Fruit fly (Drosophila melanogaster) whole organism, prepupa: ENCODE measurements around the gene Gbs-76A.

ENCODE experiments used
- CG10631 ChIP-seq: fragments of 200-800 bp; sonication (Bioruptor generic); optimal IDR thresholded peaks from 2 replicates; lab custom pipeline; 2016; ENCODE audit warnings: missing biosample characterization, missing genetic modification characterization
- CG10669 ChIP-seq: fragments of 200-800 bp; sonication (Bioruptor generic); optimal IDR thresholded peaks from 3 replicates; lab custom pipeline; 2018; ENCODE audit warnings: missing biosample characterization, mild to moderate bottlenecking, missing genetic modification characterization, moderate library complexity
- CG15336 ChIP-seq: fragments of 200-800 bp; sonication (Bioruptor generic); IDR thresholded peaks from 2 replicates; pipeline ENCODE4 v1.3.6; 2022; ENCODE audit warnings: missing biosample characterization, missing genetic modification characterization
- CG1621 ChIP-seq: fragments of 200-800 bp; sonication (Bioruptor generic); optimal IDR thresholded peaks from 3 replicates; lab custom pipeline; 2018; ENCODE audit warnings: missing biosample characterization, mild to moderate bottlenecking, missing genetic modification characterization
- CG4318 ChIP-seq: fragments of 200-800 bp; sonication (Bioruptor generic); optimal IDR thresholded peaks from 3 replicates; lab custom pipeline; 2017; ENCODE audit warnings: missing biosample characterization, mild to moderate bottlenecking, missing genetic modification characterization
- CG6163 ChIP-seq: fragments of 200-800 bp; sonication (Bioruptor generic); IDR thresholded peaks from 3 replicates; pipeline ENCODE4 v1.3.6; 2022; ENCODE audit warnings: missing biosample characterization, missing genetic modification characterization
- CG6276 ChIP-seq: fragments of 200-800 bp; sonication (Bioruptor generic); optimal IDR thresholded peaks from 2 replicates; lab custom pipeline; 2017; ENCODE audit warnings: missing biosample characterization, mild to moderate bottlenecking, missing genetic modification characterization
- CG6792 ChIP-seq: fragments of 200-800 bp; sonication (Bioruptor generic); optimal IDR thresholded peaks from 3 replicates; lab custom pipeline; 2016; ENCODE audit warnings: missing biosample characterization, missing genetic modification characterization
- CG7368 ChIP-seq: fragments of 200-800 bp; sonication (Bioruptor generic); optimal IDR thresholded peaks from 3 replicates; lab custom pipeline; 2016; ENCODE audit warnings: missing biosample characterization, missing genetic modification characterization
- CG8319 ChIP-seq: fragments of 200-800 bp; sonication (Bioruptor generic); optimal IDR thresholded peaks from 3 replicates; lab custom pipeline; 2016; ENCODE audit warnings: missing biosample characterization, missing genetic modification characterization
- CG8632 ChIP-seq: fragments of 200-800 bp; sonication (Bioruptor generic); optimal IDR thresholded peaks from 3 replicates; lab custom pipeline; 2016; ENCODE audit warnings: missing biosample characterization, missing genetic modification characterization
- Eip93F ChIP-seq: fragments of 200-800 bp; sonication (Bioruptor generic); optimal IDR thresholded peaks from 2 replicates; lab custom pipeline; 2016; ENCODE audit warnings: missing biosample characterization, mild to moderate bottlenecking, missing genetic modification characterization
- Ets21C ChIP-seq: fragments of 200-800 bp; sonication (Bioruptor generic); optimal IDR thresholded peaks from 3 replicates; lab custom pipeline; 2016; ENCODE audit warnings: missing biosample characterization, missing genetic modification characterization
- Gug ChIP-seq: fragments of 200-800 bp; sonication (Bioruptor generic); IDR thresholded peaks from 2 replicates; pipeline ENCODE4 v1.3.6; 2022; ENCODE audit warnings: missing biosample characterization, missing genetic modification characterization
- Hr38 ChIP-seq: sonication (Bioruptor generic); optimal IDR thresholded peaks from 2 replicates; lab custom pipeline; 2016; ENCODE audit warnings: missing biosample characterization, missing genetic modification characterization
- Hr39 ChIP-seq: fragments of 200-800 bp; sonication (Bioruptor generic); optimal IDR thresholded peaks from 2 replicates; lab custom pipeline; 2016; ENCODE audit warnings: missing biosample characterization, missing genetic modification characterization
- Met ChIP-seq: fragments of 200-800 bp; sonication (Bioruptor generic); optimal IDR thresholded peaks from 3 replicates; lab custom pipeline; 2016; ENCODE audit warnings: missing biosample characterization, missing genetic modification characterization
- fd85E ChIP-seq: fragments of 200-800 bp; sonication (Bioruptor generic); optimal IDR thresholded peaks from 3 replicates; lab custom pipeline; 2016; ENCODE audit warnings: missing biosample characterization, missing genetic modification characterization
- salr ChIP-seq, 2 experiments: fragments of 200-800 bp; sonication (Bioruptor generic); optimal IDR thresholded peaks; 3 replicates each; lab custom pipeline; 2016 to 2018; ENCODE audit warnings: missing biosample characterization in 2 of 2, missing genetic modification characterization in 2 of 2, mild to moderate bottlenecking in 1 of 2
- svp ChIP-seq: fragments of 200-800 bp; sonication (Bioruptor generic); peaks from one replicate; lab custom pipeline; 2016; ENCODE audit warnings: missing biosample characterization, missing genetic modification characterization

The Gbs-76A gene

DNA sequence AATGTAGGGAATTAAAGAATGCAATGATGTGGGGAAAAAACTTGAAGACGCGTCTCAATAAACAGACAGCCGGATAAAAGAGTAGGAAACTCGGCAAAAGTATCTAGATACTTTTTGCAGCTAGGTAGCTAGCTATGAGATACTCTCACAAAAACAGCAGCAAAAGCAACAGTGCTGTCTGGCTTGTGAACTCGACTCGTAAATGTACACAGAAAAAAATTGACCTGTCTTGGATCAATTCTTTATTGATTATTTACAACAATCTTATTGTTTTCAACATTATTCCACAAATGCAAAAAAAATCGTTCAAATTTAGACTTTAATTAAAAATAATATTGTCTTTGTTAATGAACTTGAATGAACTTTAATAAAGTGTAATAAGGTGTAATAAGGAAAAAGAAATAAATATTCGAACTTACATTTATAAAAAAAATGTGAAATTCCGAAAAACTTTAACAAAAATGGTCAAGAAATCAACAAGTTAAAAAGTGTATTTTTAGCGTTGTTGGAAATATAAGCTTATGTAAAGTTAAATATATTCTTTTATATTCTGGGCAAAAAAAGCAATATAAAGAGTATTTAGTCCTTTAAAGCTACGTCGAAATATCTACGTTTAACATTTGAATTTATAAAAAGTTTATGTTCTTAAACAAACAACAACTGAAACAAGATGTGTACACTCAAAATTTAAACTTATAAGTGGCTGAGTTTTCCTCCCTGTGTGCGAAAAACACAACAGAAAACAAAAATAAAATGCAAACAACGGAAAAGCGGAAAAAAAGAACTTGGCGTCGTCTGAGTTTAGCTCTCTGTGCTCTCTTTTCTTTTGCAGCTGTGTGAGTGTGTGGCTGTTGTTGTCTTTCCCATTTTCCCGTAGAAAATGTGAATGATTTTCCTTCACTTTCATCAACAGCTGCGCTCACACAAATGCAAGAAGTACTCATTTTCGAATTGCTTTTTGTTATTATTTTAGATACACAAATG lies 58.5 kb downstream of the Gbs-76A start (continued):
- no peak for TF ChIP-seq Eip93F (GFP tag; lab: Kevin White, UChicago)
- peak; percentile 27 for TF ChIP-seq CG10631
- TF ChIP-seq CG6163 (GFP tag; lab: Robert Waterston, UW), result peak; percentile 83
- no peak for TF ChIP-seq Ets21C
- TF ChIP-seq CG6792 (GFP tag; lab: Kevin White, UChicago), result no peak
- TF ChIP-seq Hr38 (GFP tag; lab: Kevin White, UChicago), result no peak
- 0 out of 2 replicates have a peak, but pooled peaks have one; percentile 19 for TF ChIP-seq Gug (GFP tag; lab: Robert Waterston, UW)
- TF ChIP-seq Hr39 (GFP tag; lab: Kevin White, UChicago), result no peak
- peak; percentile 71 for TF ChIP-seq CG15336 (GFP tag; lab: Robert Waterston, UW)
- TF ChIP-seq CG8319 (GFP tag; lab: Kevin White, UChicago), result no peak
- no peak for TF ChIP-seq Met
- peak; percentile 16 for TF ChIP-seq CG10669
- peak; percentile 34 for TF ChIP-seq CG1621 (tag; lab: Kevin White, UChicago)
- TF ChIP-seq salr (GFP tag; optimal IDR thresholded peaks at IDR 0.05; lab: Kevin White, UChicago), result peak in 1 of 2 experiments; percentile 77
- peak; percentile 38 for TF ChIP-seq CG4318
- no peak for TF ChIP-seq CG7368
- TF ChIP-seq svp (GFP tag; lab: Kevin White, UChicago), result peak; percentile 52
- TF ChIP-seq CG6276, result peak; percentile 85
- TF ChIP-seq fd85E (GFP tag; lab: Kevin White, UChicago), result no peak

DNA sequence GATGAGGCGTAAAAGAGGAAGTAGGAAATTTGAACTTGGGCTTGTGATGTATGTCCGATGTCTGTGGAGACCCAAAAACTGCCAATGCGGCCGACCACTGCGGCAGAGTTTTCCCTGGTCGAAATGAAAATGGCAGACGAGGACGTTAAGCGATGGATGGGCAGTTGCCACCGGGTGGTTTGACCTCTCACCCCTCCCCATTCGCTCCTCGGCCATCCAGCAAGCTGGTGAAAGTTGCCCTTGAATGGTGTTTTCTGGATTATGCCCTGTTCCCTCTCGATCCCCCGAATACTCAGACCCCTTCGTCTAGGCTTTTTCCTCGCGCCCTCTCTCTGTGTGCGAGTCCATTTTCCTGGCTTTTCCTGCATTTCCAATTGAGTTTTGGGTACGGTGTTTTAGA lies 61.0 kb downstream of the Gbs-76A start:
- peak; percentile 17 for TF ChIP-seq svp (GFP tag; lab: Kevin White, UChicago)
- no peak for TF ChIP-seq CG8632 (GFP tag; lab: Kevin White, UChicago)
